Fruit fly (Drosophila melanogaster): ENCODE results near the gene sti.

- no peak for TF ChIP-seq jim (GFP tag; optimal IDR thresholded peaks at IDR 0.05)
- peak; percentile 49 for TF ChIP-seq tai (GFP tag; optimal IDR thresholded peaks at IDR 0.05)
- TF ChIP-seq Sp1 (GFP tag; optimal IDR thresholded peaks at IDR 0.05): peak; percentile 73
- TF ChIP-seq lola (GFP tag; optimal IDR thresholded peaks at IDR 0.05): no peak
- peak; percentile 79 for TF ChIP-seq OdsH (GFP tag; optimal IDR thresholded peaks at IDR 0.05)
- peak; percentile 85 for TF ChIP-seq fru (GFP tag; optimal IDR thresholded peaks at IDR 0.05)
- TF ChIP-seq woc (GFP tag; optimal IDR thresholded peaks at IDR 0.05): peak; percentile 71
- TF ChIP-seq pan (optimal IDR thresholded peaks at IDR 0.05): no peak
- TF ChIP-seq psq (GFP tag; optimal IDR thresholded peaks at IDR 0.05): peak; percentile 71
- TF ChIP-seq dmrt93B (GFP tag; optimal IDR thresholded peaks at IDR 0.05): peak; percentile 58
- TF ChIP-seq Dfd (GFP tag; optimal IDR thresholded peaks at IDR 0.05): no peak
- no peak for TF ChIP-seq N (GFP tag; optimal IDR thresholded peaks at IDR 0.05)
- no peak for TF ChIP-seq Hr78 (GFP tag; optimal IDR thresholded peaks at IDR 0.05)
These were observed 37.1 kb upstream of the sti start for dm6 chr3L:12551671-12552070.

Measured in whole organism, wandering third instar larva.